Worm (Caenorhabditis elegans): Measurements from ENCODE around the gene clec-138.

DNA sequence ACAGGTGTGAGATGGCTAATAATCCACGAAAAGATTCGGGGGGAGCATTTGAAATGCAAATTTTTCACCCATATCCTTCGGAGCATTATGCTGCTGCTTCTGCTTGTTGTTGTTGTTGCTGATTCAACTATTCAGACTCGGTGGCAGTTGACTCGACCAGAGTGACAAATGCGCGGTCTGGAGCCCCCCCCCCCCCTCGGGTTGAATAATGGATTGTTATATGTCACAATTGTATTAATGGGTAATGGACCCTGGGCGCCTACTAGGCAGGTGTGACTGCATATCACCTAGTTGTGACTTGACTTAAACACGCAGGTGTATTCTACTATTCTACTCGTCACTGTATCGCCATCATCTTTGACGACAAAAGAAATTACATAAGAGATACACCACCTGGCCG, 44.0 kb downstream of the clec-138 start:
- TF ChIP-seq ces-1 (GFP tag; optimal IDR thresholded peaks at IDR 0.05) (no peak), ztf-11 (tag; optimal IDR thresholded peaks at IDR 0.05) (no peak), egl-13 (tag; optimal IDR thresholded peaks at IDR 0.05) (no peak)
